Fruit fly (Drosophila melanogaster) whole organism, embryonic: ENCODE results near the gene Mdh1.
A peak's percentile ranks its signal among the peaks of the same experiment; 100 is the strongest.

Source experiments
- Ada2b ChIP-seq: fragments of 200-800 bp; sonication (Bioruptor generic); IDR thresholded peaks from 2 replicates; pipeline ENCODE4 v1.3.6; 2022; ENCODE audit warnings: missing biosample characterization, missing genetic modification characterization
- CG1024 ChIP-seq: fragments of 200-800 bp; sonication (Bioruptor generic); IDR thresholded peaks from 2 replicates; pipeline ENCODE4 v1.3.6; 2022; ENCODE audit warnings: missing biosample characterization, missing genetic modification characterization
- CG10366 ChIP-seq: fragments of 200-800 bp; sonication (Bioruptor generic); IDR thresholded peaks from 2 replicates; pipeline ENCODE4 v1.3.6; 2022; ENCODE audit warnings: missing biosample characterization, missing genetic modification characterization
- CG11456 ChIP-seq: fragments of 200-800 bp; sonication (Bioruptor generic); IDR thresholded peaks from 3 replicates; pipeline ENCODE4 v1.3.6; 2022; ENCODE audit warnings: missing biosample characterization, missing genetic modification characterization
- CG12071 ChIP-seq: fragments of 200-800 bp; sonication (Bioruptor generic); optimal IDR thresholded peaks from 3 replicates; lab custom pipeline; 2018; ENCODE audit warnings: missing biosample characterization, mild to moderate bottlenecking, missing genetic modification characterization
- CG12744 ChIP-seq: fragments of 200-800 bp; sonication (Bioruptor generic); optimal IDR thresholded peaks from 2 replicates; lab custom pipeline; 2016; ENCODE audit warnings: missing biosample characterization, missing genetic modification characterization
- CG14710 ChIP-seq: fragments of 200-800 bp; sonication (Bioruptor generic); optimal IDR thresholded peaks from 3 replicates; lab custom pipeline; 2019; ENCODE audit warnings: missing biosample characterization, mild to moderate bottlenecking, missing genetic modification characterization, moderate library complexity
- CG14860 ChIP-seq: fragments of 200-800 bp; sonication (Bioruptor generic); IDR thresholded peaks from 3 replicates; pipeline ENCODE4 v1.3.6; 2022; ENCODE audit warnings: missing biosample characterization, missing genetic modification characterization; ENCODE audit not compliant: partially characterized antibody
- CG1647 ChIP-seq: fragments of 200-800 bp; sonication (Bioruptor generic); optimal IDR thresholded peaks from 3 replicates; lab custom pipeline; 2016; ENCODE audit warnings: missing biosample characterization, missing genetic modification characterization
- CG16863 ChIP-seq: fragments of 200-800 bp; sonication (Bioruptor generic); optimal IDR thresholded peaks from 3 replicates; lab custom pipeline; 2016; ENCODE audit warnings: missing biosample characterization, missing genetic modification characterization
- CG17912 ChIP-seq: fragments of 200-800 bp; sonication (Bioruptor generic); optimal IDR thresholded peaks from 2 replicates; lab custom pipeline; 2018; ENCODE audit warnings: missing biosample characterization, mild to moderate bottlenecking, missing genetic modification characterization
- CG18476 ChIP-seq: fragments of 200-800 bp; sonication (Bioruptor generic); optimal IDR thresholded peaks from 2 replicates; lab custom pipeline; 2016; ENCODE audit warnings: missing biosample characterization, mild to moderate bottlenecking, missing genetic modification characterization
- CG2712 ChIP-seq: fragments of 200-800 bp; optimal IDR thresholded peaks from 3 replicates; lab custom pipeline; 2019; ENCODE audit warnings: missing biosample characterization, mild to moderate bottlenecking, missing genetic modification characterization, moderate library complexity
- CG30020 ChIP-seq: fragments of 200-800 bp; optimal IDR thresholded peaks from 2 replicates; lab custom pipeline; 2019; ENCODE audit warnings: missing biosample characterization, mild to moderate bottlenecking, missing genetic modification characterization, moderate library complexity
- CG31441 ChIP-seq: fragments of 200-800 bp; sonication (Bioruptor generic); IDR thresholded peaks from 2 replicates; pipeline ENCODE4 v1.3.6; 2022; ENCODE audit warnings: missing biosample characterization, missing genetic modification characterization
- CG32772 ChIP-seq: fragments of 200-800 bp; sonication (Bioruptor generic); IDR thresholded peaks from 2 replicates; pipeline ENCODE4 v1.3.6; 2022; ENCODE audit warnings: missing biosample characterization, missing genetic modification characterization
- CG33213 ChIP-seq: fragments of 200-800 bp; sonication (Bioruptor generic); optimal IDR thresholded peaks from 3 replicates; lab custom pipeline; 2016; ENCODE audit warnings: missing biosample characterization, missing genetic modification characterization
- CG4282 ChIP-seq: fragments of 200-800 bp; sonication (Bioruptor generic); optimal IDR thresholded peaks from 2 replicates; lab custom pipeline; 2016; ENCODE audit warnings: missing biosample characterization, missing genetic modification characterization
- CG4617 ChIP-seq: fragments of 200-800 bp; sonication (Bioruptor generic); optimal IDR thresholded peaks from 3 replicates; lab custom pipeline; 2016; ENCODE audit warnings: missing biosample characterization, missing genetic modification characterization, borderline replicate concordance
- CG6254 ChIP-seq: fragments of 200-800 bp; sonication (Bioruptor generic); optimal IDR thresholded peaks from 3 replicates; lab custom pipeline; 2017; ENCODE audit warnings: mild to moderate bottlenecking, missing biosample characterization, missing genetic modification reagents, missing genetic modification characterization
- CG7963 ChIP-seq: fragments of 200-800 bp; sonication (Bioruptor generic); IDR thresholded peaks from 3 replicates; pipeline ENCODE4 v1.3.6; 2022; ENCODE audit warnings: missing biosample characterization, missing genetic modification characterization; ENCODE audit not compliant: partially characterized antibody
- CG8281 ChIP-seq: fragments of 200-800 bp; sonication (Bioruptor generic); optimal IDR thresholded peaks from 2 replicates; lab custom pipeline; 2018; ENCODE audit warnings: missing biosample characterization, mild to moderate bottlenecking, missing genetic modification characterization, moderate library complexity
- CG8765 ChIP-seq: fragments of 200-800 bp; sonication (Bioruptor generic); IDR thresholded peaks from 2 replicates; pipeline ENCODE4 v1.3.6; 2022; ENCODE audit warnings: missing biosample characterization, missing genetic modification characterization
- CG9609 ChIP-seq: fragments of 200-800 bp; sonication (Bioruptor generic); optimal IDR thresholded peaks from 3 replicates; lab custom pipeline; 2016; ENCODE audit warnings: missing biosample characterization, missing genetic modification characterization
- D ChIP-seq, 2 experiments: fragments of 200-800 bp in 1 of 2; fragments of >200 bp in 1 of 2; sonication (Bioruptor generic) in 1 of 2; optimal IDR thresholded peaks; 2 replicates in 1 of 2; 3 replicates in 1 of 2; lab custom pipeline; 2017; ENCODE audit warnings: mild to moderate bottlenecking in 1 of 2, missing biosample characterization in 1 of 2, missing genetic modification characterization in 1 of 2, missing genetic modification reagents in 1 of 2
- Hmr ChIP-seq: fragments of 200-800 bp; sonication (Bioruptor generic); optimal IDR thresholded peaks from 3 replicates; lab custom pipeline; 2017; ENCODE audit warnings: mild to moderate bottlenecking, missing biosample characterization, missing genetic modification reagents, missing genetic modification characterization
- Max ChIP-seq: fragments of 200-800 bp; sonication (Bioruptor generic); optimal IDR thresholded peaks from 2 replicates; lab custom pipeline; 2016; ENCODE audit warnings: missing biosample characterization, mild to moderate bottlenecking, missing genetic modification characterization
- Mrtf ChIP-seq: fragments of 200-800 bp; sonication (Bioruptor generic); IDR thresholded peaks from 3 replicates; pipeline ENCODE4 v1.3.6; 2022; ENCODE audit warnings: missing biosample characterization, missing genetic modification characterization
- Nf-YC ChIP-seq: fragments of 200-800 bp; optimal IDR thresholded peaks from 3 replicates; lab custom pipeline; 2019; ENCODE audit warnings: missing biosample characterization, mild to moderate bottlenecking, missing genetic modification characterization, moderate library complexity
- Pdp1 ChIP-seq, 2 experiments: fragments of 200-800 bp; sonication (Bioruptor generic); optimal IDR thresholded peaks; 3 replicates each; lab custom pipeline; 2016; ENCODE audit warnings: missing biosample characterization in 2 of 2, missing genetic modification characterization in 2 of 2, mild to moderate bottlenecking in 1 of 2, moderate library complexity in 1 of 2
- Poxn ChIP-seq: fragments of 200-800 bp; sonication (Bioruptor generic); IDR thresholded peaks from 2 replicates; pipeline ENCODE4 v1.3.6; 2022; ENCODE audit warnings: missing biosample characterization, missing genetic modification characterization
- Rfx ChIP-seq: fragments of 200-800 bp; sonication (Bioruptor generic); IDR thresholded peaks from 2 replicates; pipeline ENCODE4 v1.3.6; 2022; ENCODE audit warnings: missing biosample characterization, missing genetic modification characterization
- Scr ChIP-seq: fragments of 200-800 bp; sonication (Bioruptor generic); IDR thresholded peaks from 2 replicates; pipeline ENCODE4 v1.3.6; 2022; ENCODE audit warnings: missing biosample characterization, missing genetic modification characterization; ENCODE audit not compliant: partially characterized antibody
- Ssrp ChIP-seq: fragments of 200-800 bp; sonication (Bioruptor generic); optimal IDR thresholded peaks from 2 replicates; lab custom pipeline; 2018; ENCODE audit warnings: missing biosample characterization, mild to moderate bottlenecking, missing genetic modification characterization, moderate library complexity
- ash1 ChIP-seq: fragments of 200-800 bp; sonication (Bioruptor generic); optimal IDR thresholded peaks from 2 replicates; lab custom pipeline; 2018; ENCODE audit warnings: missing biosample characterization, mild to moderate bottlenecking, missing genetic modification characterization
- cg ChIP-seq: fragments of 200-800 bp; sonication (Bioruptor generic); optimal IDR thresholded peaks from 3 replicates; lab custom pipeline; 2019; ENCODE audit warnings: missing biosample characterization, mild to moderate bottlenecking, missing genetic modification characterization, moderate library complexity
- dmrt99B ChIP-seq: fragments of 200-800 bp; sonication (Bioruptor generic); optimal IDR thresholded peaks from 2 replicates; lab custom pipeline; 2018; ENCODE audit warnings: missing biosample characterization, mild to moderate bottlenecking, missing genetic modification characterization, moderate library complexity
- gcm2 ChIP-seq: fragments of 200-800 bp; sonication (Bioruptor generic); optimal IDR thresholded peaks from 2 replicates; lab custom pipeline; 2016; ENCODE audit warnings: missing biosample characterization, missing genetic modification characterization
- gfzf ChIP-seq: fragments of 200-800 bp; sonication (Bioruptor generic); optimal IDR thresholded peaks from 2 replicates; lab custom pipeline; 2016; ENCODE audit warnings: missing biosample characterization, mild to moderate bottlenecking, missing genetic modification characterization, moderate library complexity
- her ChIP-seq: fragments of 200-800 bp; sonication (Bioruptor generic); optimal IDR thresholded peaks from 2 replicates; lab custom pipeline; 2016; ENCODE audit warnings: missing biosample characterization, missing genetic modification characterization
- lbe ChIP-seq: fragments of 200-800 bp; sonication (Bioruptor generic); optimal IDR thresholded peaks from 2 replicates; lab custom pipeline; 2016; ENCODE audit warnings: missing biosample characterization, mild to moderate bottlenecking, missing genetic modification characterization
- nerfin-2 ChIP-seq: fragments of 200-800 bp; sonication (Bioruptor generic); IDR thresholded peaks from 2 replicates; pipeline ENCODE4 v1.3.6; 2022; ENCODE audit warnings: missing biosample characterization, missing genetic modification characterization; ENCODE audit not compliant: partially characterized antibody
- p53 ChIP-seq: fragments of 200-800 bp; sonication (Bioruptor generic); optimal IDR thresholded peaks from 2 replicates; lab custom pipeline; 2016; ENCODE audit warnings: missing biosample characterization, missing genetic modification characterization
- phol ChIP-seq: fragments of 200-800 bp; sonication (Bioruptor generic); optimal IDR thresholded peaks from 3 replicates; lab custom pipeline; 2018; ENCODE audit warnings: missing biosample characterization, mild to moderate bottlenecking, missing genetic modification characterization, moderate library complexity
- sc ChIP-seq, 3 experiments: fragments of >200 bp in 2 of 3; fragments of 200-800 bp in 1 of 3; sonication (Bioruptor generic) in 1 of 3; optimal IDR thresholded peaks; 2 replicates in 2 of 3; 3 replicates in 1 of 3; lab custom pipeline; 2017; ENCODE audit warnings: mild to moderate bottlenecking in 1 of 3, missing biosample characterization in 1 of 3, missing genetic modification characterization in 1 of 3, missing genetic modification reagents in 1 of 3
- seq ChIP-seq: fragments of 200-800 bp; sonication (Bioruptor generic); IDR thresholded peaks from 2 replicates; pipeline ENCODE4 v1.3.6; 2022; ENCODE audit warnings: missing biosample characterization, missing genetic modification characterization
- sima ChIP-seq: fragments of 200-800 bp; sonication (Bioruptor generic); optimal IDR thresholded peaks from 2 replicates; lab custom pipeline; 2016; ENCODE audit warnings: missing biosample characterization, missing genetic modification characterization
- tio ChIP-seq: fragments of 200-800 bp; sonication (Bioruptor generic); optimal IDR thresholded peaks from 2 replicates; lab custom pipeline; 2017; ENCODE audit warnings: missing biosample characterization, missing genetic modification characterization, inconsistent platforms
- usp ChIP-seq: fragments of >200 bp; optimal IDR thresholded peaks from 2 replicates; lab custom pipeline; 2017; ENCODE audit warnings: missing biosample characterization, missing genetic modification characterization
- yki ChIP-seq: fragments of >200 bp; optimal IDR thresholded peaks from 3 replicates; lab custom pipeline; 2018

Mdh1 gene

dm6 chr2L:10366525-10366924 is 29.6 kb downstream of the Mdh1 start, which contains the start of gene CG5056 (continued):
- peak in 1 of 2 experiments; percentile 88 for TF ChIP-seq Pdp1 (GFP tag; optimal IDR thresholded peaks at IDR 0.05; lab: Kevin White, UChicago)
- peak; percentile 61 for TF ChIP-seq gfzf (GFP tag; lab: Kevin White, UChicago)
- TF ChIP-seq CG1024 (GFP tag; lab: Robert Waterston, UW) = peak; percentile 93
- TF ChIP-seq Ada2b = no peak
- no peak for TF ChIP-seq Mrtf (GFP tag; lab: Robert Waterston, UW)
- TF ChIP-seq Rfx = no peak
- no peak for TF ChIP-seq CG8281 (tag; lab: Kevin White, UChicago)
- no peak for TF ChIP-seq CG31441
- TF ChIP-seq CG6254 (GFP tag; lab: Kevin White, UChicago) = no peak
- peak; percentile 63 for TF ChIP-seq CG2712 (tag; lab: Kevin White, UChicago)
- no peak for TF ChIP-seq ash1 (GFP tag; lab: Kevin White, UChicago)
- peak; percentile 94 for TF ChIP-seq CG4617 (GFP tag; lab: Kevin White, UChicago)
- no peak for TF ChIP-seq CG32772 (GFP tag; lab: Robert Waterston, UW)
- peak; percentile 40 for TF ChIP-seq phol
- TF ChIP-seq Poxn (GFP tag; lab: Robert Waterston, UW) = no peak
- no peak for TF ChIP-seq sc (optimal IDR thresholded peaks at IDR 0.05; lab: Kevin White, UChicago)
- no peak for TF ChIP-seq sc (GFP tag; optimal IDR thresholded peaks at IDR 0.05; lab: Kevin White, UChicago)
- TF ChIP-seq usp = no peak
- TF ChIP-seq tio (GFP tag; lab: Kevin White, UChicago) = no peak
- TF ChIP-seq CG1647 (GFP tag; lab: Kevin White, UChicago) = no peak
- peak; percentile 26; the same call in 1 of the 2 replicates for TF ChIP-seq Scr (GFP tag; lab: Robert Waterston, UW)
- no peak for TF ChIP-seq D (optimal IDR thresholded peaks at IDR 0.05; lab: Kevin White, UChicago)
- TF ChIP-seq D (GFP tag; optimal IDR thresholded peaks at IDR 0.05; lab: Kevin White, UChicago) = peak; percentile 22
- TF ChIP-seq CG7963 = no peak
- peak; percentile 65 for TF ChIP-seq CG14710 (tag; lab: Kevin White, UChicago)
- peak; percentile 95 for TF ChIP-seq her (GFP tag; lab: Kevin White, UChicago)
- peak; percentile 53 for TF ChIP-seq Nf-YC (tag; lab: Kevin White, UChicago)
- TF ChIP-seq dmrt99B (tag; lab: Kevin White, UChicago) = no peak
- no peak for TF ChIP-seq CG33213 (GFP tag; lab: Kevin White, UChicago)
- TF ChIP-seq CG14860 (GFP tag; lab: Robert Waterston, UW) = no peak
- no peak for TF ChIP-seq Hmr (GFP tag; lab: Kevin White, UChicago)
- no peak for TF ChIP-seq sima (GFP tag; lab: Kevin White, UChicago)
- no peak for TF ChIP-seq Ssrp
- TF ChIP-seq CG12071 (GFP tag; lab: Kevin White, UChicago) = no peak
- TF ChIP-seq nerfin-2 (GFP tag; lab: Robert Waterston, UW) = no peak
- no peak for TF ChIP-seq yki (lab: Kevin White, UChicago)
- no peak for TF ChIP-seq gcm2 (GFP tag; lab: Kevin White, UChicago)
- no peak for TF ChIP-seq CG4282 (GFP tag; lab: Kevin White, UChicago)
- TF ChIP-seq CG30020 = peak; percentile 100
- no peak for TF ChIP-seq CG16863 (GFP tag; lab: Kevin White, UChicago)
- TF ChIP-seq seq (GFP tag; lab: Robert Waterston, UW) = no peak
- TF ChIP-seq CG9609 = no peak
- TF ChIP-seq lbe = peak; percentile 21
- TF ChIP-seq CG10366 (GFP tag; lab: Robert Waterston, UW) = no peak
- TF ChIP-seq CG12744 (GFP tag; lab: Kevin White, UChicago) = no peak
- no peak for TF ChIP-seq p53 (GFP tag; lab: Kevin White, UChicago)
- TF ChIP-seq CG11456 = no peak
- TF ChIP-seq CG17912 (GFP tag; lab: Kevin White, UChicago) = peak; percentile 19
- TF ChIP-seq cg (GFP tag; lab: Kevin White, UChicago) = peak; percentile 64
- TF ChIP-seq CG8765 (GFP tag; lab: Robert Waterston, UW) = no peak
- peak; percentile 17 for TF ChIP-seq Max
- TF ChIP-seq CG18476 (GFP tag; lab: Kevin White, UChicago) = no peak
